Fruit fly (Drosophila melanogaster): ENCODE measurements around the gene Syx4.

Gene Syx4

DNA sequence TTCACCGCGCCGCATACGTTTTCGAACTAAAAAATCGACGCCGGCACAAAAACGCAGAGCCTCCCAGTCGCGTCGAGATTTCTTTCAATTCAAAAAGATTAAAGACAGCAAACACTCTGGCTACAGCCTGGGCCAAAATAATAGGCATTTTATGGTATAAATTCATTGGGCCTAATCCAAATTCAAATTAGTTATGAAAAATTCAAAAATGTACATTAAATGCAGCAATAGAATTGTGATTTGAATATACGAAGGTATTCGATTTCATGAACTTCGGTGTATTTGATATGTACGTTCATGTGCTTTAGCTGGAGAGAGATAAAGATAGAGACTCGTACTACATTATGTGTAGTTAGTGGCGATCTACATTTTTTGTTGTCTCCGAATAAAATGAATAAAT, at the start of gene Syx4:
Syx4 (minus strand) TSS at position 35 of the 400 bp plus-strand sequence.
- TF ChIP-seq EcR (GFP tag; optimal IDR thresholded peaks at IDR 0.05) (no peak), CG14655 (GFP tag; optimal IDR thresholded peaks at IDR 0.05) (peak; percentile 89), CG4496 (GFP tag; IDR thresholded peaks at IDR 0.05) (peak; percentile 98), CG8301 (tag; optimal IDR thresholded peaks at IDR 0.05) (peak; percentile 87), CG32121 (GFP tag; IDR thresholded peaks at IDR 0.05) (peak; percentile 94), rn (GFP tag; IDR thresholded peaks at IDR 0.05) (peak; percentile 86), gl (tag; optimal IDR thresholded peaks at IDR 0.05) (peak; percentile 78), CG13204 (GFP tag; optimal IDR thresholded peaks at IDR 0.05) (peak; percentile 30), D1 (tag; optimal IDR thresholded peaks at IDR 0.05) (peak; percentile 64), Pif1B (GFP tag; optimal IDR thresholded peaks at IDR 0.05) (peak; percentile 92), Pif1A (GFP tag; optimal IDR thresholded peaks at IDR 0.05) (peak; percentile 91), CG17806 (tag; optimal IDR thresholded peaks at IDR 0.05) (peak; percentile 88), fd96Ca (GFP tag; IDR thresholded peaks at IDR 0.05) (peak; percentile 91), CG15710 (tag; optimal IDR thresholded peaks at IDR 0.05) (peak; percentile 90), Ets98B (GFP tag; IDR thresholded peaks at IDR 0.05) (peak; percentile 96), CG12605 (GFP tag; IDR thresholded peaks at IDR 0.05) (peak; percentile 96), CG10348 (GFP tag; IDR thresholded peaks at IDR 0.05) (peak; percentile 76), Snoo (tag; optimal IDR thresholded peaks at IDR 0.05) (peak; percentile 79), CG8159 (tag; optimal IDR thresholded peaks at IDR 0.05) (peak; percentile 90), CG34367 (tag; optimal IDR thresholded peaks at IDR 0.05) (peak; percentile 89), CG9948 (tag; optimal IDR thresholded peaks at IDR 0.05) (peak; percentile 82)

DNA sequence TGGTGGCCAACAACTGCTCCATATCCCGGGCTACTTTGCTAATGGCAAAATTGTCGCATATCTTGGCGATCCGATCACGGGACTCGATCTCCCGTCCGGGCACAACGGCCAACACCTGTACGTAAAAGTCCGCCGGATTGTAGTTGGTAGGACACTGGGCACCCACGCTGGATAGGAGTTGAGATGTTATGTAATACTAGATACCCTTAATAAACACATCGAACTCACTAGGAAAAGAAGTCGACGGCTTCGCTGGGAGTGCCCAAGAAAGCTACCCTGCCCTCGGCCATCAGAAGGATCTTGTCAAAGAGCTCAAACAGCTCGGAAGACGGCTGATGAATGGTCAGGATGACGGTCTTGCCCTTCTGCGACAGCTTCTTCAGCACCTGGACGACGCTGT, 48.0 kb upstream of the Syx4 start:
- no peak for TF ChIP-seq Snoo (tag; optimal IDR thresholded peaks at IDR 0.05)
- no peak for TF ChIP-seq fd96Ca (GFP tag; IDR thresholded peaks at IDR 0.05)
- TF ChIP-seq CG8159 (tag; optimal IDR thresholded peaks at IDR 0.05), result no peak
- no peak for TF ChIP-seq CG17806 (tag; optimal IDR thresholded peaks at IDR 0.05)
- TF ChIP-seq CG12605 (GFP tag; IDR thresholded peaks at IDR 0.05), result no peak
- no peak for TF ChIP-seq CG32121 (GFP tag; IDR thresholded peaks at IDR 0.05)
- TF ChIP-seq CG13204 (GFP tag; optimal IDR thresholded peaks at IDR 0.05), result no peak
- no peak for TF ChIP-seq CG4496 (GFP tag; IDR thresholded peaks at IDR 0.05)
- TF ChIP-seq Pif1B (GFP tag; optimal IDR thresholded peaks at IDR 0.05), result no peak
- TF ChIP-seq Pif1A (GFP tag; optimal IDR thresholded peaks at IDR 0.05), result no peak
- no peak for TF ChIP-seq CG10348 (GFP tag; IDR thresholded peaks at IDR 0.05)
- no peak for TF ChIP-seq Ets98B (GFP tag; IDR thresholded peaks at IDR 0.05)
- no peak for TF ChIP-seq gl (tag; optimal IDR thresholded peaks at IDR 0.05)
- TF ChIP-seq CG9948 (tag; optimal IDR thresholded peaks at IDR 0.05), result no peak
- TF ChIP-seq CG34367 (tag; optimal IDR thresholded peaks at IDR 0.05), result no peak

DNA sequence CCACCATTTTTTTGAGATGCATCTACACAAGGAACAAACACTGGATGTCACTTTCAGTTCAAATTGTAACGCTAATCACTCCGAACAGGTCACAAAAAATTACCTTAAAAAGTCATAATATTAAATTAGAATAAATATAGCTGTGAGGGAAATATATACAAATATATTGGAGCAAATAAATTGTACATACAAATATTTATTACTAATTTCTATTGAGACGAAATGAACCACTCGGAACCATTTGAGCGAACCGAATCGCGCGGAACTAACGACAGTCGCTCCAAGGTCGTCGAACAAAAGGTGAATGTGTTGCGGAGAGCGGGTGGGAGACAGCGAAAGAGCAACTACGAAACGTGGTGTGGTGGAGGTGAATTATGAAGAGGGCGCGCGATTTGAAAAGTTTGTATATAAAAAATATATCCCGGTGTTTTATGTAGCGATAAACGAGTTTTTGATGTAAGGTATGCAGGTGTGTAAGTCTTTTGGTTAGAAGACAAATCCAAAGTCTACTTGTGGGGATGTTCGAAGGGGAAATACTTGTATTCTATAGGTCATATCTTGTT, 46.3 kb upstream of the Syx4 start, which contains the start of gene CG32795:
CG32795 (minus strand) TSS at position 513 of the 563 bp plus-strand sequence.
- TF ChIP-seq Ets98B (GFP tag; IDR thresholded peaks at IDR 0.05) (peak; percentile 43; the same call in 1 of the 2 replicates), EcR (GFP tag; optimal IDR thresholded peaks at IDR 0.05) (peak; percentile 91), D1 (tag; optimal IDR thresholded peaks at IDR 0.05) (peak; percentile 52), CG14655 (GFP tag; optimal IDR thresholded peaks at IDR 0.05) (no peak), Pif1B (GFP tag; optimal IDR thresholded peaks at IDR 0.05) (peak; percentile 20), Pif1A (GFP tag; optimal IDR thresholded peaks at IDR 0.05) (peak; percentile 22), CG10348 (GFP tag; IDR thresholded peaks at IDR 0.05) (no peak)

DNA sequence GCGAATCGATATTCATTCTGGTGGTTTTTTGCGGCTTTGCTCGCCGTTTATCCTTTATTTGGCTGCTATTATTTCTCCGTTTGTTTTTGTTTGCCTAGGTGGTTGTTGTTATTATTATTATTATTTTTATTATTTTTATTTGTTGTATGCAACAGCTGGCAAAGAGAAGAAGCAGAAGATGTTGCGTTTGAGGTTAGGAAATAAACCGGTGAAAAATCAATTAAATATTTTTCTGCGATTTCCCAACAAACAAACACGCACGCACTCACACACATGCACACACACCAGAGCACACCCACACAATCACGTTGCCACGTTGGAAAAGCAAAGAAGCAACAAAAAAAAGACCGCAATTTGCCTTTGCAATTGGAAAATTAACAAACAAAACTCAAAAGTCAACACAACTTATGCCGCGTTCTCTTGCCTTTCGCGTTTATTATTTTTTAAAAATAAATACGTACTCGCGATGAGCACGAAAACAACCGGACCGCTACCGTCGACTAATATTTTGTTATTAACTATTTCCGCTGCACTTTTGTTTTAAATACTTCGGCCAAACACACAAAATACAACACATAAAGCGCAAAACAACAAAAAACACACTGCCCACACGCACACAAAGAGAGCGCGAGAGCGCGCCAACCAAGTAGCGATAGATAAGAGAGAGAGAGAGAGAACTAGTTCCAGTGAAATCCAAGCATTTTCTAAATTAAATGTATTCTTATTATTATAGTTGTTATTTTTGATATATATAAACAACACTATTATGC, 45.6 kb upstream of the Syx4 start:
- TF ChIP-seq CG14655 (GFP tag; optimal IDR thresholded peaks at IDR 0.05) (peak; percentile 50), CG8301 (tag; optimal IDR thresholded peaks at IDR 0.05) (peak; percentile 40), CG17806 (tag; optimal IDR thresholded peaks at IDR 0.05) (no peak), rn (GFP tag; IDR thresholded peaks at IDR 0.05) (0 out of 2 replicates have a peak, but pooled peaks have one; percentile 26), gl (tag; optimal IDR thresholded peaks at IDR 0.05) (peak; percentile 44), EcR (GFP tag; optimal IDR thresholded peaks at IDR 0.05) (no peak), CG8159 (tag; optimal IDR thresholded peaks at IDR 0.05) (peak; percentile 8), CG34367 (tag; optimal IDR thresholded peaks at IDR 0.05) (peak; percentile 12), CG13204 (GFP tag; optimal IDR thresholded peaks at IDR 0.05) (peak; percentile 14)

DNA sequence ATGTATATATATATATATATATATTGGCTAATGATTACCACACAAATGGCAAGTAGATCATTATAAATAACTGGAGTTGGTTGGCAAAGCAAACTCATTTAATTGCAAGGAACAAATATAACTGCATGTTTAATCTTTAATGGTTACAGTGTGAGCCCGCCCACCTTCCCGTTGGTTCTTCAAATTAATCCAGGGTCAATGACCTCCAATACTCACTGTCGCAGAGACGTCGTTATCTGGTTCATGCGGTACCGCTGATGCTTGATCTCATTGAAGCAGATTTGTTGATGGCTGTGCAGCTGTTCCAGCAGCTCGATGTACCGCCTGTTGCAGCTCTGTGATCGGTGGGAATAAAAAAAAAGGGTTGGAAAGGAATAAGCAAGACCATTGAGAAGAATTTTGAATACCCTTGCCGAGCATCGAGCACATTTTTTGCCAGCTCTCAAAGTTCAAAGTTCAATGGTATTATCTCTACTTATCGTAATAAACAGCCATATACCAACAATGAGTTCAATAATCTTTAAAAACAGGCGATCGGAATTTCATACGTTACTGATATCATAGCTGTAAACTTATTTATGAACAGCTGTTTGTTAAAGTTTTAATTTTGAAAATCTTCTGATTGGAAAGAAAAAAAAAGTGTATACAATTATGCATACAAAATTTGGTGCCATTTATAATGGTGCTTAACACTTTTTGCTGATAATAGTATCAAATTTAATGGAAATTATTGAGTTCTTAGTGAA, 44.6 kb upstream of the Syx4 start:
- no peak for TF ChIP-seq CG13204 (GFP tag; optimal IDR thresholded peaks at IDR 0.05)
- peak; percentile 10 for TF ChIP-seq CG9948 (tag; optimal IDR thresholded peaks at IDR 0.05)
- TF ChIP-seq rn (GFP tag; IDR thresholded peaks at IDR 0.05), result no peak
- TF ChIP-seq CG34367 (tag; optimal IDR thresholded peaks at IDR 0.05), result peak; percentile 33
- peak; percentile 48 for TF ChIP-seq CG14655 (GFP tag; optimal IDR thresholded peaks at IDR 0.05)
- TF ChIP-seq gl (tag; optimal IDR thresholded peaks at IDR 0.05), result no peak
- TF ChIP-seq Ets98B (GFP tag; IDR thresholded peaks at IDR 0.05), result no peak
- TF ChIP-seq CG10348 (GFP tag; IDR thresholded peaks at IDR 0.05), result no peak
- no peak for TF ChIP-seq CG32121 (GFP tag; IDR thresholded peaks at IDR 0.05)
- TF ChIP-seq CG4496 (GFP tag; IDR thresholded peaks at IDR 0.05), result no peak
- peak; percentile 34 for TF ChIP-seq CG17806 (tag; optimal IDR thresholded peaks at IDR 0.05)
- no peak for TF ChIP-seq D1 (tag; optimal IDR thresholded peaks at IDR 0.05)
- peak; percentile 42 for TF ChIP-seq Snoo (tag; optimal IDR thresholded peaks at IDR 0.05)
- TF ChIP-seq fd96Ca (GFP tag; IDR thresholded peaks at IDR 0.05), result no peak
- TF ChIP-seq Pif1B (GFP tag; optimal IDR thresholded peaks at IDR 0.05), result peak; percentile 49
- peak; percentile 60 for TF ChIP-seq CG8159 (tag; optimal IDR thresholded peaks at IDR 0.05)
- TF ChIP-seq EcR (GFP tag; optimal IDR thresholded peaks at IDR 0.05), result peak; percentile 90
- no peak for TF ChIP-seq CG12605 (GFP tag; IDR thresholded peaks at IDR 0.05)
- peak; percentile 38 for TF ChIP-seq Pif1A (GFP tag; optimal IDR thresholded peaks at IDR 0.05)
- peak; percentile 29 for TF ChIP-seq CG8301 (tag; optimal IDR thresholded peaks at IDR 0.05)
- TF ChIP-seq CG15710 (tag; optimal IDR thresholded peaks at IDR 0.05), result peak; percentile 51

Data from whole organism, pupa.